Fruit fly (Drosophila melanogaster) whole organism, embryonic: ENCODE measurements around the gene Syx1A.

Source experiments
- Atf3 ChIP-seq: fragments of 200-800 bp; sonication (Bioruptor generic); optimal IDR thresholded peaks from 3 replicates; lab custom pipeline; 2016; ENCODE audit warnings: missing biosample characterization, missing genetic modification characterization
- Atf6 ChIP-seq: fragments of 200-800 bp; sonication (Bioruptor generic); IDR thresholded peaks from 2 replicates; pipeline ENCODE4 v1.3.6; 2022; ENCODE audit warnings: missing biosample characterization, missing genetic modification characterization
- BEAF-32 ChIP-seq: fragments of 200-800 bp; sonication (Bioruptor generic); optimal IDR thresholded peaks from 3 replicates; lab custom pipeline; 2017; ENCODE audit warnings: missing biosample characterization, missing genetic modification characterization, mild to moderate bottlenecking, moderate library complexity, missing genetic modification reagents
- CG10654 ChIP-seq: fragments of 200-800 bp; sonication (Bioruptor generic); optimal IDR thresholded peaks from 2 replicates; lab custom pipeline; 2016; ENCODE audit warnings: missing biosample characterization, missing genetic modification characterization
- CG11247 ChIP-seq: fragments of 200-800 bp; sonication (Bioruptor generic); IDR thresholded peaks from 2 replicates; pipeline ENCODE4 v1.3.6; 2022; ENCODE audit warnings: missing biosample characterization, missing genetic modification characterization
- CG12391 ChIP-seq: fragments of 200-800 bp; sonication (Bioruptor generic); optimal IDR thresholded peaks from 3 replicates; lab custom pipeline; 2018; ENCODE audit warnings: missing biosample characterization, mild to moderate bottlenecking, missing genetic modification characterization, moderate library complexity
- CG14441 ChIP-seq: fragments of 200-800 bp; sonication (Bioruptor generic); IDR thresholded peaks from 2 replicates; pipeline ENCODE4 v1.3.6; 2022; ENCODE audit warnings: missing biosample characterization, missing genetic modification characterization
- CG15011 ChIP-seq: fragments of 200-800 bp; sonication (Bioruptor generic); optimal IDR thresholded peaks from 3 replicates; lab custom pipeline; 2018; ENCODE audit warnings: missing biosample characterization, mild to moderate bottlenecking, missing genetic modification characterization
- CG15269 ChIP-seq: fragments of 200-800 bp; sonication (Bioruptor generic); optimal IDR thresholded peaks from 2 replicates; lab custom pipeline; 2018; ENCODE audit warnings: missing biosample characterization, mild to moderate bottlenecking, missing genetic modification characterization, moderate library complexity
- CG16779 ChIP-seq: fragments of 200-800 bp; sonication (Bioruptor generic); IDR thresholded peaks from 2 replicates; pipeline ENCODE4 v1.3.6; 2022; ENCODE audit warnings: missing biosample characterization, missing genetic modification characterization
- CG17612 ChIP-seq: fragments of 200-800 bp; sonication (Bioruptor generic); IDR thresholded peaks from 2 replicates; pipeline ENCODE4 v1.3.6; 2022; ENCODE audit warnings: missing biosample characterization, missing genetic modification characterization
- CG3065 ChIP-seq: fragments of 200-800 bp; sonication (Bioruptor generic); optimal IDR thresholded peaks from 2 replicates; lab custom pipeline; 2016; ENCODE audit warnings: missing biosample characterization, missing genetic modification characterization
- CG3163 ChIP-seq: fragments of 200-800 bp; sonication (Bioruptor generic); optimal IDR thresholded peaks from 3 replicates; lab custom pipeline; 2016; ENCODE audit warnings: missing biosample characterization, missing genetic modification characterization
- CG3281 ChIP-seq: fragments of 200-800 bp; sonication (Bioruptor generic); optimal IDR thresholded peaks from 3 replicates; lab custom pipeline; 2017; ENCODE audit warnings: missing biosample characterization, mild to moderate bottlenecking, missing genetic modification characterization
- CG3838 ChIP-seq: fragments of 200-800 bp; sonication (Bioruptor generic); optimal IDR thresholded peaks from 3 replicates; lab custom pipeline; 2016; ENCODE audit warnings: missing biosample characterization, missing genetic modification characterization
- CG5953 ChIP-seq: fragments of 200-800 bp; sonication (Bioruptor generic); IDR thresholded peaks from 2 replicates; pipeline ENCODE4 v1.3.6; 2022; ENCODE audit warnings: missing biosample characterization, missing genetic modification characterization
- CG8924 ChIP-seq: fragments of 200-800 bp; optimal IDR thresholded peaks from 3 replicates; lab custom pipeline; 2019; ENCODE audit warnings: missing biosample characterization, mild to moderate bottlenecking, missing genetic modification characterization, moderate library complexity
- CG9727 ChIP-seq: fragments of 200-800 bp; sonication (Bioruptor generic); optimal IDR thresholded peaks from 3 replicates; lab custom pipeline; 2017; ENCODE audit warnings: missing biosample characterization, mild to moderate bottlenecking, missing genetic modification characterization
- Chrac-16 ChIP-seq: fragments of 200-800 bp; sonication (Bioruptor generic); optimal IDR thresholded peaks from 3 replicates; lab custom pipeline; 2016; ENCODE audit warnings: missing biosample characterization, missing genetic modification characterization
- CoRest ChIP-seq: fragments of 200-800 bp; sonication (Bioruptor generic); optimal IDR thresholded peaks from 3 replicates; lab custom pipeline; 2018; ENCODE audit warnings: missing biosample characterization, mild to moderate bottlenecking, missing genetic modification characterization, moderate library complexity
- Dbx ChIP-seq: fragments of 200-800 bp; sonication (Bioruptor generic); IDR thresholded peaks from 3 replicates; pipeline ENCODE4 v1.3.6; 2022; ENCODE audit warnings: missing biosample characterization, missing genetic modification characterization
- Dip2 ChIP-seq: fragments of 200-800 bp; sonication (Bioruptor generic); IDR thresholded peaks from 2 replicates; pipeline ENCODE4 v1.3.6; 2022; ENCODE audit warnings: missing biosample characterization, missing genetic modification characterization
- Fer3 ChIP-seq: fragments of 200-800 bp; sonication (Bioruptor generic); optimal IDR thresholded peaks from 2 replicates; lab custom pipeline; 2018; ENCODE audit warnings: missing biosample characterization, mild to moderate bottlenecking, missing genetic modification characterization, moderate library complexity
- NK7.1 ChIP-seq: fragments of 200-800 bp; sonication (Bioruptor generic); optimal IDR thresholded peaks from 3 replicates; lab custom pipeline; 2016; ENCODE audit warnings: missing biosample characterization, missing genetic modification characterization
- Nf-YB ChIP-seq: fragments of 200-800 bp; sonication (Bioruptor generic); optimal IDR thresholded peaks from 3 replicates; lab custom pipeline; 2019; ENCODE audit warnings: missing biosample characterization, mild to moderate bottlenecking, missing genetic modification characterization, moderate library complexity
- Nf-YC ChIP-seq: fragments of 200-800 bp; optimal IDR thresholded peaks from 3 replicates; lab custom pipeline; 2019; ENCODE audit warnings: missing biosample characterization, mild to moderate bottlenecking, missing genetic modification characterization, moderate library complexity
- Ravus ChIP-seq: fragments of 200-800 bp; sonication (Bioruptor generic); IDR thresholded peaks from 2 replicates; pipeline ENCODE4 v1.3.6; 2022; ENCODE audit warnings: missing biosample characterization, missing genetic modification characterization
- Scr ChIP-seq: fragments of 200-800 bp; sonication (Bioruptor generic); IDR thresholded peaks from 2 replicates; pipeline ENCODE4 v1.3.6; 2022; ENCODE audit warnings: missing biosample characterization, missing genetic modification characterization; ENCODE audit not compliant: partially characterized antibody
- Taf1 ChIP-seq: fragments of 200-800 bp; sonication (Bioruptor generic); IDR thresholded peaks from 2 replicates; pipeline ENCODE4 v1.3.6; 2022; ENCODE audit warnings: missing biosample characterization, missing genetic modification characterization
- Trl ChIP-seq, 3 experiments: fragments of >200 bp in 2 of 3; fragments of 200-800 bp in 1 of 3; sonication (Bioruptor generic) in 1 of 3; optimal IDR thresholded peaks; 2 replicates in 1 of 3; 3 replicates in 2 of 3; lab custom pipeline; 2016 to 2017; ENCODE audit warnings: missing biosample characterization in 1 of 3, missing genetic modification characterization in 1 of 3
- aop ChIP-seq: fragments of 200-800 bp; sonication (Bioruptor generic); IDR thresholded peaks from 2 replicates; pipeline ENCODE4 v1.3.6; 2022; ENCODE audit warnings: missing biosample characterization, missing genetic modification characterization
- ap ChIP-seq: fragments of 200-800 bp; sonication (Bioruptor generic); IDR thresholded peaks from 2 replicates; pipeline ENCODE4 v1.3.6; 2022; ENCODE audit warnings: missing biosample characterization, missing genetic modification characterization
- bigmax ChIP-seq: fragments of 200-800 bp; sonication (Bioruptor generic); optimal IDR thresholded peaks from 2 replicates; lab custom pipeline; 2018; ENCODE audit warnings: missing biosample characterization, mild to moderate bottlenecking, missing genetic modification characterization
- danr ChIP-seq: fragments of 200-800 bp; sonication (Bioruptor generic); IDR thresholded peaks from 2 replicates; pipeline ENCODE4 v1.3.6; 2022; ENCODE audit warnings: missing biosample characterization, missing genetic modification characterization
- dimm ChIP-seq: fragments of 200-800 bp; sonication (Bioruptor generic); IDR thresholded peaks from 2 replicates; pipeline ENCODE4 v1.3.6; 2022; ENCODE audit warnings: missing biosample characterization, missing genetic modification characterization
- disco-r ChIP-seq: fragments of 200-800 bp; sonication (Bioruptor generic); optimal IDR thresholded peaks from 2 replicates; lab custom pipeline; 2016; ENCODE audit warnings: missing biosample characterization, missing genetic modification characterization
- dm ChIP-seq: fragments of 200-800 bp; sonication (Bioruptor generic); optimal IDR thresholded peaks from 3 replicates; lab custom pipeline; 2016; ENCODE audit warnings: missing biosample characterization, missing genetic modification characterization
- fru ChIP-seq: fragments of >200 bp; optimal IDR thresholded peaks from 2 replicates; lab custom pipeline; 2017
- grau ChIP-seq: fragments of 200-800 bp; optimal IDR thresholded peaks from 3 replicates; lab custom pipeline; 2019; ENCODE audit warnings: missing biosample characterization, mild to moderate bottlenecking, missing genetic modification characterization, moderate library complexity
- hb ChIP-seq: fragments of 200-800 bp; sonication (Bioruptor generic); IDR thresholded peaks from 3 replicates; pipeline ENCODE4 v1.3.6; 2022; ENCODE audit warnings: missing biosample characterization, missing genetic modification characterization; ENCODE audit not compliant: partially characterized antibody
- inv ChIP-seq: fragments of 200-800 bp; sonication (Bioruptor generic); IDR thresholded peaks from 2 replicates; pipeline ENCODE4 v1.3.6; 2022; ENCODE audit warnings: missing biosample characterization, missing genetic modification characterization; ENCODE audit not compliant: partially characterized antibody
- ken ChIP-seq: fragments of 200-800 bp; sonication (Bioruptor generic); IDR thresholded peaks from 3 replicates; pipeline ENCODE4 v1.3.6; 2022; ENCODE audit warnings: missing biosample characterization, missing genetic modification characterization
- lbe ChIP-seq: fragments of 200-800 bp; sonication (Bioruptor generic); optimal IDR thresholded peaks from 2 replicates; lab custom pipeline; 2016; ENCODE audit warnings: missing biosample characterization, mild to moderate bottlenecking, missing genetic modification characterization
- mirr ChIP-seq: fragments of 200-800 bp; sonication (Bioruptor generic); optimal IDR thresholded peaks from 3 replicates; lab custom pipeline; 2018; ENCODE audit warnings: missing biosample characterization, mild to moderate bottlenecking, missing genetic modification characterization
- phol ChIP-seq: fragments of 200-800 bp; sonication (Bioruptor generic); optimal IDR thresholded peaks from 3 replicates; lab custom pipeline; 2018; ENCODE audit warnings: missing biosample characterization, mild to moderate bottlenecking, missing genetic modification characterization, moderate library complexity
- slp2 ChIP-seq: fragments of 200-800 bp; sonication (Bioruptor generic); optimal IDR thresholded peaks from 2 replicates; lab custom pipeline; 2016; ENCODE audit warnings: missing biosample characterization, missing genetic modification characterization
- sug ChIP-seq: fragments of 200-800 bp; optimal IDR thresholded peaks from 2 replicates; lab custom pipeline; 2019; ENCODE audit warnings: missing biosample characterization, mild to moderate bottlenecking, missing genetic modification characterization, moderate library complexity
- toy ChIP-seq: fragments of 200-800 bp; sonication (Bioruptor generic); IDR thresholded peaks from 2 replicates; pipeline ENCODE4 v1.3.6; 2022; ENCODE audit warnings: missing biosample characterization, missing genetic modification characterization
- trem ChIP-seq: fragments of 200-800 bp; optimal IDR thresholded peaks from 3 replicates; lab custom pipeline; 2019; ENCODE audit warnings: missing biosample characterization, mild to moderate bottlenecking, missing genetic modification characterization, moderate library complexity
- unpg ChIP-seq: fragments of 200-800 bp; sonication (Bioruptor generic); optimal IDR thresholded peaks from 3 replicates; lab custom pipeline; 2018; ENCODE audit warnings: missing biosample characterization, mild to moderate bottlenecking, missing genetic modification characterization, moderate library complexity
- zfh2 ChIP-seq: fragments of 200-800 bp; sonication (Bioruptor generic); optimal IDR thresholded peaks from 2 replicates; lab custom pipeline; 2016; ENCODE audit warnings: missing biosample characterization, missing genetic modification characterization

Gene Syx1A

dm6 chr3R:24108902-24109389 lies 3.4 kb upstream of the Syx1A start, which contains the start of the genes eIF4EHP and CG18428 (continued):
- TF ChIP-seq Nf-YC (tag; lab: Kevin White, UChicago) (peak; percentile 95), CG3065 (GFP tag; lab: Kevin White, UChicago) (peak; percentile 98), Trl (optimal IDR thresholded peaks at IDR 0.05; lab: Kevin White, UChicago) (no peak), Trl (GFP tag; optimal IDR thresholded peaks at IDR 0.05; lab: Kevin White, UChicago) (peak; percentile 84), CG3281 (GFP tag; lab: Kevin White, UChicago) (peak; percentile 100), unpg (GFP tag; lab: Kevin White, UChicago) (peak; percentile 99), CG17612 (GFP tag; lab: Robert Waterston, UW) (no peak), toy (GFP tag; lab: Robert Waterston, UW) (no peak; the same call in 1 of the 2 replicates), phol (peak; percentile 99), Scr (GFP tag; lab: Robert Waterston, UW) (no peak), Nf-YB (GFP tag; lab: Kevin White, UChicago) (peak; percentile 92), hb (GFP tag; lab: Robert Waterston, UW) (no peak), CG3163 (GFP tag; lab: Kevin White, UChicago) (peak; percentile 62), CG3838 (GFP tag; lab: Kevin White, UChicago) (peak; percentile 93), CG14441 (no peak), Fer3 (peak; percentile 100), BEAF-32 (GFP tag; lab: Kevin White, UChicago) (peak; percentile 35), fru (lab: Kevin White, UChicago) (no peak), zfh2 (GFP tag; lab: Kevin White, UChicago) (peak; percentile 89), dm (peak; percentile 89), NK7.1 (GFP tag; lab: Kevin White, UChicago) (peak; percentile 56), Dip2 (GFP tag; lab: Robert Waterston, UW) (no peak), CG15011 (GFP tag; lab: Kevin White, UChicago) (peak; percentile 99), trem (peak; percentile 97), slp2 (GFP tag; lab: Kevin White, UChicago) (peak; percentile 81), grau (peak; percentile 100), mirr (GFP tag; lab: Kevin White, UChicago) (peak; percentile 98), Atf6 (GFP tag; lab: Robert Waterston, UW) (no peak), CG8924 (tag; lab: Kevin White, UChicago) (peak; percentile 100), inv (GFP tag; lab: Robert Waterston, UW) (no peak), CG10654 (GFP tag; lab: Kevin White, UChicago) (peak; percentile 98), Taf1 (no peak; the same call in 1 of the 2 replicates), CG9727 (GFP tag; lab: Kevin White, UChicago) (peak; percentile 100), CG11247 (GFP tag; lab: Robert Waterston, UW) (no peak), bigmax (GFP tag; lab: Kevin White, UChicago) (peak; percentile 67), ap (no peak; the same call in 1 of the 2 replicates), disco-r (peak; percentile 54), CG16779 (GFP tag; lab: Robert Waterston, UW) (no peak), aop (GFP tag; lab: Robert Waterston, UW) (no peak; the same call in 1 of the 2 replicates), dimm (GFP tag; lab: Robert Waterston, UW) (no peak), Chrac-16 (GFP tag; lab: Kevin White, UChicago) (peak; percentile 99), ken (0 out of 3 replicates have a peak, but pooled peaks have one; percentile 97), danr (GFP tag; lab: Robert Waterston, UW) (no peak), CG12391 (tag; lab: Kevin White, UChicago) (peak; percentile 100), CoRest (tag; lab: Kevin White, UChicago) (peak; percentile 100), lbe (peak; percentile 97), Ravus (GFP tag; lab: Robert Waterston, UW) (no peak; the same call in none of the 2 replicates), CG15269 (peak; percentile 100), CG5953 (no peak; the same call in 1 of the 2 replicates), Dbx (no peak), Atf3 (GFP tag; lab: Kevin White, UChicago) (peak; percentile 70), sug (tag; lab: Kevin White, UChicago) (peak; percentile 99)
